Fruit fly (Drosophila melanogaster): ENCODE data around the gene Cp15.

Gene Cp15

DNA sequence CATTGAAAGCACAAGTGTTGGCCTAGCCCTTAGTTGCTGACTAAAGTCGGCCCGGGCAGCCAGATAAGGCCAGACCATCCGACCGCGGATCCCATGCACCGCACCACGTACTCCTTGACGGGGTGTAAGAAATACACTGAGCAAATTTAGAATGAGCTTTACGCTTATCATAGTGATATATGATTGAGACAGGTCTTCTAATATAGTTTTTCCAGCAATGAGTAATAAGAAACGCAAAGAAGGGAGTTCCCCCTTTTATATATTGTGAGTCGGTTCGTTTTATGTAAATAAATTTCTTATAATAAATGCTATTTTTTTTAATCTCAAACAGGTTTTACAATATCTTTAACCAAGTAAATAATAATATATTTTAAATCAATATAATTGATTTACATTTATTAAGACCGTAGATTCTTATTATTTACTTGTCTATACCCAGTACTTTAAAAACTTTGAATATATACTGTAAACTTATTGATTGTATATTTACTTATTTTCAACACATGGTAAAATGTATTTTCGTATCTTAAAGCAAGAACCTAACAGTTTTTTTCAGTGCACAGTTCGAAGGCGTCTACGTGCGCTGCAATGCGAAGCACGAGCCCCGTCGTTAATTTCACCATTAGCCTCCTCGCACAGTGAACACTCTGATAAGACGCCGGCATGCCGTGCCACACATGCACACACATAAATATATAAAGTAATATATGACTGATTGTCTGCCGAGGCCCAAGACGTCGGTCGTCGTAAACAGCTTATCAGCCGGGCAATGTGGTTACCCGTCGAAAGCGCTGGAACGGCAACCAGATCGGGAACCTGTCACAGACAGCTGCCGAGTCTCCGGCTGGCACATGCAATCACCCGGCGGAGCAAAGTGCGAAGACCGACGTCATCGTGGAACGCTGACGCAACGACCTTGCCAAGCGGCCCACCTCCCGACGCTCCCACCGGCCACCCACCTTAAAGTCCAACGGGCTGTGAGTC, 36.1 kb upstream of the Cp15 start:
- TF ChIP-seq unpg (GFP tag; optimal IDR thresholded peaks at IDR 0.05) (peak; percentile 4), NC2α (GFP tag; optimal IDR thresholded peaks at IDR 0.05) (no peak), Lpt (GFP tag; optimal IDR thresholded peaks at IDR 0.05) (no peak), scrt (GFP tag; optimal IDR thresholded peaks at IDR 0.05) (no peak), CG5245 (GFP tag; optimal IDR thresholded peaks at IDR 0.05) (no peak), CG3726 (GFP tag; IDR thresholded peaks at IDR 0.05) (no peak), CG4820 (GFP tag; optimal IDR thresholded peaks at IDR 0.05) (peak; percentile 33), CG3407 (GFP tag; optimal IDR thresholded peaks at IDR 0.05) (peak; percentile 14), dmrt99B (tag; optimal IDR thresholded peaks at IDR 0.05) (peak; percentile 67), NC2β (GFP tag; optimal IDR thresholded peaks at IDR 0.05) (no peak), tin (GFP tag; optimal IDR thresholded peaks at IDR 0.05) (peak; percentile 12), CG12236 (GFP tag; optimal IDR thresholded peaks at IDR 0.05) (no peak), CG10267 (tag; optimal IDR thresholded peaks at IDR 0.05) (peak; percentile 45), nom (GFP tag; optimal IDR thresholded peaks at IDR 0.05) (peak; percentile 94), MESR4 (GFP tag; optimal IDR thresholded peaks at IDR 0.05) (no peak), gcm2 (GFP tag; optimal IDR thresholded peaks at IDR 0.05) (no peak), CG10462 (GFP tag; optimal IDR thresholded peaks at IDR 0.05) (no peak), CG10274 (GFP tag; optimal IDR thresholded peaks at IDR 0.05) (no peak), CG17361 (GFP tag; IDR thresholded peaks at IDR 0.05) (peak; percentile 93), Hand (GFP tag; optimal IDR thresholded peaks at IDR 0.05) (no peak), bbx (GFP tag; IDR thresholded peaks at IDR 0.05; ENCODE audit: partially characterized antibody) (peak; percentile 50; the same call in 1 of the 2 replicates), Hey (tag; optimal IDR thresholded peaks at IDR 0.05) (peak; percentile 64), Hmr (GFP tag; optimal IDR thresholded peaks at IDR 0.05) (peak; percentile 40), CG4617 (GFP tag; optimal IDR thresholded peaks at IDR 0.05; ENCODE audit: borderline replicate concordance) (no peak), CG30403 (GFP tag; optimal IDR thresholded peaks at IDR 0.05) (peak; percentile 68), Abd-B (GFP tag; optimal IDR thresholded peaks at IDR 0.05) (peak; percentile 30), CG11247 (GFP tag; IDR thresholded peaks at IDR 0.05) (peak; percentile 31; the same call in 1 of the 2 replicates), salm (tag; optimal IDR thresholded peaks at IDR 0.05) (peak; percentile 33), Dip3 (GFP tag; optimal IDR thresholded peaks at IDR 0.05) (no peak), CG12219 (GFP tag; optimal IDR thresholded peaks at IDR 0.05) (no peak), CG31441 (GFP tag; IDR thresholded peaks at IDR 0.05) (peak; percentile 65; the same call in 1 of the 2 replicates), CG15696 (tag; optimal IDR thresholded peaks at IDR 0.05) (peak; percentile 25), fd102C (GFP tag; optimal IDR thresholded peaks at IDR 0.05) (no peak), Sry-δ (GFP tag; optimal IDR thresholded peaks at IDR 0.05) (no peak), yki (optimal IDR thresholded peaks at IDR 0.05) (no peak), Dad (GFP tag; optimal IDR thresholded peaks at IDR 0.05) (no peak), CG32767 (GFP tag; IDR thresholded peaks at IDR 0.05) (no peak), fu2 (GFP tag; optimal IDR thresholded peaks at IDR 0.05) (no peak), Atf6 (GFP tag; IDR thresholded peaks at IDR 0.05) (no peak), D (optimal IDR thresholded peaks at IDR 0.05) (no peak), D (GFP tag; optimal IDR thresholded peaks at IDR 0.05) (peak; percentile 38), CG3838 (GFP tag; optimal IDR thresholded peaks at IDR 0.05) (no peak), CG2202 (tag; optimal IDR thresholded peaks at IDR 0.05) (no peak), CG2116 (GFP tag; optimal IDR thresholded peaks at IDR 0.05) (no peak), Optix (GFP tag; IDR thresholded peaks at IDR 0.05) (0 out of 3 replicates have a peak, but pooled peaks have one; percentile 24), CG10979 (tag; optimal IDR thresholded peaks at IDR 0.05) (peak; percentile 60), ind (GFP tag; optimal IDR thresholded peaks at IDR 0.05) (peak; percentile 41), CG11723 (GFP tag; optimal IDR thresholded peaks at IDR 0.05) (peak; percentile 26), Dfd (GFP tag; optimal IDR thresholded peaks at IDR 0.05) (no peak)

Measured in whole organism, embryonic.